Worm (Caenorhabditis elegans): ENCODE results near the gene C25D7.10.

The C25D7.10 gene

DNA sequence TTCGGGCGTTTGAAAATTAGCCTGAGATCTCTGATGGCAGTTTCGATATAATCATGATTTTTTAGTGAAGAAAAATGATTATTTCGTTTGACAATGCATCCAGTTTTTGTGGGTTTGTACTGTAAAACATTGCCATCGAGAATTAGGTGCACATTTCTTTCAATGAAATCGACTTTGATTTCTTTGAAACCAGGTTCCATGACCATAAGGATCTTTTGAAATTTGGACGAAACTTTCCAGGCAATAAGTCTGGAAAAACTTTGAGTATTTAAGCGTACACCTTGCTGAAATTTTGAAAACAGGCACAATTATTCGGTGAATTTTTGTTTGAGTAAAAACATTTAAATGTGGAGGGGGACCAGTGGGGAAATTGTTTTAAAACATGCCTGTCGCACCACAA lies 15.5 kb upstream of the C25D7.10 start:
- TF ChIP-seq tra-4 (tag; optimal IDR thresholded peaks at IDR 0.05), result no peak
- TF ChIP-seq pes-1 (GFP tag; IDR thresholded peaks at IDR 0.05), result no peak
- TF ChIP-seq scrt-1 (GFP tag; IDR thresholded peaks at IDR 0.05), result no peak
- no peak for TF ChIP-seq tbx-11 (GFP tag; IDR thresholded peaks at IDR 0.05)
- TF ChIP-seq F13C5.2 (tag; optimal IDR thresholded peaks at IDR 0.05), result no peak
- TF ChIP-seq hmg-4 (GFP tag; optimal IDR thresholded peaks at IDR 0.05), result no peak
- TF ChIP-seq ets-7 (tag; optimal IDR thresholded peaks at IDR 0.05), result no peak
- no peak for TF ChIP-seq ama-1 (optimal IDR thresholded peaks at IDR 0.05)
- TF ChIP-seq aly-1 (tag; optimal IDR thresholded peaks at IDR 0.05), result no peak
- TF ChIP-seq ceh-36 (tag; optimal IDR thresholded peaks at IDR 0.05), result no peak
- no peak for TF ChIP-seq hnd-1 (tag; optimal IDR thresholded peaks at IDR 0.05)
- TF ChIP-seq hmbx-1 (tag; optimal IDR thresholded peaks at IDR 0.05), result no peak
- TF ChIP-seq sea-1 (GFP tag; conservative IDR thresholded peaks at IDR 0.05), result no peak
- TF ChIP-seq flt-1 (GFP tag; IDR thresholded peaks at IDR 0.05), result no peak
- TF ChIP-seq B0310.2 (tag; optimal IDR thresholded peaks at IDR 0.05), result no peak
- no peak for TF ChIP-seq ceh-13 (GFP tag; optimal IDR thresholded peaks at IDR 0.05)
- no peak for TF ChIP-seq tbx-37 (GFP tag; conservative IDR thresholded peaks at IDR 0.05)

DNA sequence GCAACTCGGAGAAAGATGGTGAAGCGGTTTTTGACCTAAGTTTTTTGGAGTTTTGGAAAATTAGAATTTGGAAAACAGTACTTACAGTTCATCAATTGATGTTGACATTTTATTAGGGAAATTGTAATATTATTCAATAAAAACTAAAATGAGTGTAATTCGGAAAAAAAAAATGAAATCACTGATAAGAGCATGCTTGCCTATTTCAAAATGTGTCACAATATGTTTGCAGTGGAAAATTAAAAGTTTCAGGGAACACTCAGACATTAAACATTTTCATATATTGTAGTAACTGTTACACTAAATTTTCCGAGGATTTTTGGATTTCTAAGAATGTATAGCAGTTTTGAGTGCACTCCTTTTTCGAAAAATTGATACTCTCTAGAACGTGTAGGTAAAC lies 14.9 kb upstream of the C25D7.10 start, which contains the start of the genes fbxa-82 and C25D7.5:
TSS of gene fbxa-82 (minus strand) at position 163 of the 400 bp plus-strand sequence.
TSS of gene C25D7.5 (plus strand) at position 283 of the 400 bp plus-strand sequence.
- TF ChIP-seq B0310.2 (tag; optimal IDR thresholded peaks at IDR 0.05) (no peak), sea-1 (GFP tag; conservative IDR thresholded peaks at IDR 0.05) (no peak), ceh-36 (tag; optimal IDR thresholded peaks at IDR 0.05) (no peak), scrt-1 (GFP tag; IDR thresholded peaks at IDR 0.05) (no peak), hmg-4 (GFP tag; optimal IDR thresholded peaks at IDR 0.05) (no peak), hnd-1 (tag; optimal IDR thresholded peaks at IDR 0.05) (no peak), ama-1 (optimal IDR thresholded peaks at IDR 0.05) (no peak)

DNA sequence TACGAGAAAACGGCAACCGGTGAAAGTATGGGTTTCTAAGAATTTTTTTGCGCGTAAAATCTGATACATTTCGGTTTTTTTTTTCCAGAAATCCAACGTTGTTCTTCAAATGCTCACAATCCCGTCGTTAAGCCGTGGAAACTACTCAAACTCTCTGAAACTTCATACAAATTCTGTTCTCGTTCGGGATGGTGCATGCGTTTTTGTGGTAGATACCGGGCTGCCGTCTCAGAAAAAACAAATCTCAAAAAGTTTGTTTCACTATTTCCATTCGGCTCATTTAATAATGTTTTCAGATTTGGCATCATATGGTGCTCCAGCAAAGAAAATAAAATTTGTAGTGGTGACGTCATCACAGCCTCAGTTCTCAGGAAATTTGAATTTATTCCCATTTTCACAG lies 12.5 kb upstream of the C25D7.10 start:
- TF ChIP-seq hmg-4 (GFP tag; optimal IDR thresholded peaks at IDR 0.05) (no peak), ets-7 (tag; optimal IDR thresholded peaks at IDR 0.05) (no peak), F13C5.2 (tag; optimal IDR thresholded peaks at IDR 0.05) (no peak), aly-1 (tag; optimal IDR thresholded peaks at IDR 0.05) (no peak), ama-1 (optimal IDR thresholded peaks at IDR 0.05) (no peak), ceh-36 (tag; optimal IDR thresholded peaks at IDR 0.05) (no peak), hnd-1 (tag; optimal IDR thresholded peaks at IDR 0.05) (no peak), scrt-1 (GFP tag; IDR thresholded peaks at IDR 0.05) (no peak), sea-1 (GFP tag; conservative IDR thresholded peaks at IDR 0.05) (no peak), pes-1 (GFP tag; IDR thresholded peaks at IDR 0.05) (no peak), tbx-11 (GFP tag; IDR thresholded peaks at IDR 0.05) (no peak)

DNA sequence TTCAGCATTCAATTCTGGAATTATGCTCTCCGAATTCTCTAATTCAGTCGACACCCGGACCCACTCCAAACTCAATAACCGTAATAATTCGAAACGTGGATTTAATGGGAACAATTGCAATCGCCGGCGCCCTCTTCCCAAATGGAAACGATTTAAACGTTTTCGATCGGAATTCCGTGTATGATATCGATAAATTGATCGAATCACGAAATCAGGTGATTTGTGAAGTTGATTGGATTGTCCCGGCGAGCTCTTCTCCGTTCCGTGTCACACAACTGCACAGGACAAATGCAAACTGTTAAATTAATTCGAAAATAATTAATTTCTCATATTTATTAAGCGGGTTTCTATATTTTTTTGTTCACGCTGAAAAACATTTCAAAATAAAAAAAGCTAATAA lies 11.4 kb upstream of the C25D7.10 start, which contains the start of gene C25D7.16:
TSS of gene C25D7.16 (plus strand) at position 301 of the 400 bp plus-strand sequence.
- TF ChIP-seq sea-1 (GFP tag; conservative IDR thresholded peaks at IDR 0.05) (no peak), hmg-4 (GFP tag; optimal IDR thresholded peaks at IDR 0.05) (no peak), hmbx-1 (tag; optimal IDR thresholded peaks at IDR 0.05) (no peak), tra-4 (tag; optimal IDR thresholded peaks at IDR 0.05) (no peak), ets-7 (tag; optimal IDR thresholded peaks at IDR 0.05) (no peak), tbx-11 (GFP tag; IDR thresholded peaks at IDR 0.05) (no peak), ama-1 (optimal IDR thresholded peaks at IDR 0.05) (no peak)

DNA sequence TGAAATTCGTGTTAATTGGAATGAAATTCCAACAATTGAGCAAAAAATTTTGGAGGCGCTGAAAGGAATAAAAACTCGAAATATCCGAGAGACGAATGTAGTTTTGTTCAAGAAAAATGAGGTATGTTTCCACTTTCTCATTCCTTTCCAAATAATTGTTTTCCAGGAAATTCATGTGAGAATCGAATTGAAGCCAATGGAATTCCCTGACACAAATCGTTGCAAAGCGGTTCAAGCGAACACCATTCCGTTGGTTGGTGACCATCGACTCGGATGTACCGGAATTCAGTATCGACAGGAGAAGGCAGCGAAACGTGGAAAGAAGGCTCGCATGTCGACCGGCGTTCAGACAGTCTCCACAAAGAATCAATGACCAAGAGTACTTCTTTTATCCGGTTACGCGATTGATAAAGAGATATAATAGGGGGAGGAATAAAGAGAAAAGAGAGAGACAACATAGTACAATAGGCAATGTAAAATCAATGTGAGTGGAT lies 10.9 kb upstream of the C25D7.10 start:
- TF ChIP-seq flt-1 (GFP tag; IDR thresholded peaks at IDR 0.05), result no peak
- no peak for TF ChIP-seq tbx-37 (GFP tag; conservative IDR thresholded peaks at IDR 0.05)
- no peak for TF ChIP-seq pes-1 (GFP tag; IDR thresholded peaks at IDR 0.05)
- TF ChIP-seq sea-1 (GFP tag; conservative IDR thresholded peaks at IDR 0.05), result no peak; the same call in 1 of the 2 replicates
- no peak for TF ChIP-seq hmg-4 (GFP tag; optimal IDR thresholded peaks at IDR 0.05)
- no peak for TF ChIP-seq aly-1 (tag; optimal IDR thresholded peaks at IDR 0.05)
- no peak for TF ChIP-seq tra-4 (tag; optimal IDR thresholded peaks at IDR 0.05)
- TF ChIP-seq F13C5.2 (tag; optimal IDR thresholded peaks at IDR 0.05), result no peak
- no peak for TF ChIP-seq ama-1 (optimal IDR thresholded peaks at IDR 0.05)
- TF ChIP-seq ets-7 (tag; optimal IDR thresholded peaks at IDR 0.05), result no peak
- no peak for TF ChIP-seq ceh-36 (tag; optimal IDR thresholded peaks at IDR 0.05)
- TF ChIP-seq scrt-1 (GFP tag; IDR thresholded peaks at IDR 0.05), result no peak
- no peak for TF ChIP-seq tbx-11 (GFP tag; IDR thresholded peaks at IDR 0.05)
- TF ChIP-seq B0310.2 (tag; optimal IDR thresholded peaks at IDR 0.05), result no peak
- no peak for TF ChIP-seq hnd-1 (tag; optimal IDR thresholded peaks at IDR 0.05)
- no peak for TF ChIP-seq ceh-13 (GFP tag; optimal IDR thresholded peaks at IDR 0.05)
- no peak for TF ChIP-seq hmbx-1 (tag; optimal IDR thresholded peaks at IDR 0.05)

DNA sequence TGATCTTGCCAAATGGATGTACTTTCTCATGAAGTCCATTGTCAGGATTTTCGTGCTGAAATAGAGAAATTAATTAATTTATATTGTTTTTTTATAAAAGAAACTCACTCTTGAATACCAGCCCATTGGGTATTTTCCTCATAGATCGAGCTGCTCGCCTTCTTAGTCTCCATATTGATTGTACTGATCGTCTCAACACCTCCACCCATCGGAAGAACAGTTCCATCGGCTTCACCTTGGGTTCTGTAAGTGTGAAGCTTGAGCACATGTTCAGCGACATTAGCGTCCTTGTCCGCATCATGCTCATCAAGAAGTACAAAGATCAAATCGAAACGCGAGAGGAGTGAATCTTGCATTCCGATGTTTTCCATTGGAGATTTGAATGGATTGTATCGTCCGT lies 9.5 kb upstream of the C25D7.10 start:
- no peak for TF ChIP-seq aly-1 (tag; optimal IDR thresholded peaks at IDR 0.05)
- TF ChIP-seq pes-1 (GFP tag; IDR thresholded peaks at IDR 0.05), result no peak
- TF ChIP-seq sea-1 (GFP tag; conservative IDR thresholded peaks at IDR 0.05), result no peak

DNA sequence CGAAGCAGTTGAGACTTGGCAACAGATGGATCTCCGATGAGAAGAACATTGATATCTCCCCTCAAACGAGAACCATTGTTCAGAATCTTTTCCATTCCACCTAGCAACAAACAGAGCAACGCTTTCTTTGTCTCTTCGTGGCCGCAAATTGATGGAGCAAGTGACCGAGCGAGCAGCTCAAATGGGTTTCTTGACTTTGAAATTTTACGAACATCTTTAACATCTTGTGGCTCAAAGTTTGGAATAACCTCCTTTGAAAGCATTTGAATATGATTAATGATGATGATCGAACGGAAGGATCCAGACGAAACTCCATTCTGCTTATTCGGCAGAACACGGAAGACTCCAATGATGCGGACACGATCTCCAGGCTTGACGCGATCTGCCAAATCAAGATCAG lies 8.8 kb upstream of the C25D7.10 start:
- no peak for TF ChIP-seq pes-1 (GFP tag; IDR thresholded peaks at IDR 0.05)
- TF ChIP-seq ceh-36 (tag; optimal IDR thresholded peaks at IDR 0.05), result no peak
- no peak for TF ChIP-seq F13C5.2 (tag; optimal IDR thresholded peaks at IDR 0.05)
- TF ChIP-seq flt-1 (GFP tag; IDR thresholded peaks at IDR 0.05), result no peak
- TF ChIP-seq tbx-37 (GFP tag; conservative IDR thresholded peaks at IDR 0.05), result no peak
- no peak for TF ChIP-seq tra-4 (tag; optimal IDR thresholded peaks at IDR 0.05)
- TF ChIP-seq tbx-11 (GFP tag; IDR thresholded peaks at IDR 0.05), result no peak
- TF ChIP-seq aly-1 (tag; optimal IDR thresholded peaks at IDR 0.05), result no peak
- TF ChIP-seq scrt-1 (GFP tag; IDR thresholded peaks at IDR 0.05), result no peak
- TF ChIP-seq hnd-1 (tag; optimal IDR thresholded peaks at IDR 0.05), result no peak
- TF ChIP-seq ceh-13 (GFP tag; optimal IDR thresholded peaks at IDR 0.05), result no peak
- TF ChIP-seq hmg-4 (GFP tag; optimal IDR thresholded peaks at IDR 0.05), result no peak
- TF ChIP-seq B0310.2 (tag; optimal IDR thresholded peaks at IDR 0.05), result no peak
- no peak for TF ChIP-seq hmbx-1 (tag; optimal IDR thresholded peaks at IDR 0.05)
- no peak for TF ChIP-seq ets-7 (tag; optimal IDR thresholded peaks at IDR 0.05)
- no peak for TF ChIP-seq ama-1 (optimal IDR thresholded peaks at IDR 0.05)

DNA sequence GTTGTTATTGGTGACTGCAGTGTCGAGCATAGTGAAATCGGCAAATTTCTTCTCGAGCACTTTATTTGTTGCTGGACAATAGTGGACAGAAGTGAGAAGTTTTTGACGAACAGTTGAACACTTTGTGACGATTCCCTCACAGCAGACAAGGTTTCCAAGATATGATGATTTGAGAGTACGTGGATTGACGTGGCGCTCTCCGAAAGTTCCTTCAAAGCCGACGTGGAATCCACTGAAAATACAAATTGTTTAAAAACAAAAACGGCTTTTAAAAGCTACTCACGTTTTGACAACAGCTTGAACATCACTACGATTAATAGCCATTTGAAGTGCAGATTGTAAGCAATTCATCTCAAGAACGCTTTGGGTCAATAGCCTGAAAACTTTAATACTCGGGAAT lies 8.3 kb upstream of the C25D7.10 start:
- TF ChIP-seq scrt-1 (GFP tag; IDR thresholded peaks at IDR 0.05), result no peak
- TF ChIP-seq tbx-11 (GFP tag; IDR thresholded peaks at IDR 0.05), result no peak
- TF ChIP-seq tra-4 (tag; optimal IDR thresholded peaks at IDR 0.05), result no peak

All from whole organism, early embryonic.